Fruit fly (Drosophila melanogaster): Measurements from ENCODE around the gene CG17991.

The CG17991 gene

DNA sequence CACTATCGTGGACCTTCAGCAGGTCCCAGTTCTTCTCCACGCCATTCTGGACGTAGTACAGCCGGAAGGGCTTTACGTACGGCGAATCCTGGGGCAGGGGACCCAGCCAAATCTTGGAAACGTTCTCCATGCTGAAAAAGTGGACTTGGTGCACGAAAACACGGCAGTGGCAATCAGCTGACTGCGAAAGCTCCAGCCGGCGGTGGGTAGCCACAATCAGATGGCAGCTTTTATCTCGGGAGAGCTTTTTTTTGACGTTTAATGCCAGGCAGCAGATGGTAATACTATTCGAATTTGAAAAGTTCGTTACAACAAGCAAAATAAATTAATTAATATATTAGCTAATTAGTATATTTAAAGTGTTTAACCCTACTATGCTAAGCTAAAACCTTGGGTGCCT is 12.7 kb upstream of the CG17991 start, which contains the start of gene CG42813 (continued):
- no peak for TF ChIP-seq NfI (GFP tag; optimal IDR thresholded peaks at IDR 0.05)
- peak; percentile 25 for TF ChIP-seq HmgZ (tag; optimal IDR thresholded peaks at IDR 0.05)
- TF ChIP-seq gfzf (GFP tag; optimal IDR thresholded peaks at IDR 0.05), result peak; percentile 64
- no peak for TF ChIP-seq CG8281 (tag; optimal IDR thresholded peaks at IDR 0.05)
- TF ChIP-seq CG3847 (GFP tag; IDR thresholded peaks at IDR 0.05), result peak; percentile 29; the same call in 1 of the 2 replicates
- TF ChIP-seq ewg (GFP tag; optimal IDR thresholded peaks at IDR 0.05), result no peak
- no peak for TF ChIP-seq kah (GFP tag; optimal IDR thresholded peaks at IDR 0.05)
- no peak for TF ChIP-seq CG10979 (tag; optimal IDR thresholded peaks at IDR 0.05)
- TF ChIP-seq ham (GFP tag; IDR thresholded peaks at IDR 0.05), result no peak
- TF ChIP-seq Ets97D (GFP tag; optimal IDR thresholded peaks at IDR 0.05), result no peak
- no peak for TF ChIP-seq gro (GFP tag; optimal IDR thresholded peaks at IDR 0.05)
- peak; percentile 16; the same call in 1 of the 2 replicates for TF ChIP-seq Bgb (GFP tag; IDR thresholded peaks at IDR 0.05; ENCODE audit: partially characterized antibody)
- TF ChIP-seq CG16863 (GFP tag; optimal IDR thresholded peaks at IDR 0.05), result no peak
- no peak for TF ChIP-seq esg (GFP tag; conservative IDR thresholded peaks at IDR 0.05)
- TF ChIP-seq BEAF-32 (GFP tag; optimal IDR thresholded peaks at IDR 0.05), result no peak
- TF ChIP-seq chif (GFP tag; optimal IDR thresholded peaks at IDR 0.05), result no peak
- peak; percentile 17; the same call in 1 of the 4 replicates for TF ChIP-seq Dll (GFP tag; IDR thresholded peaks at IDR 0.05; ENCODE audit: partially characterized antibody)
- TF ChIP-seq CG14014 (GFP tag; IDR thresholded peaks at IDR 0.05), result no peak
- TF ChIP-seq E2f2 (GFP tag; IDR thresholded peaks at IDR 0.05), result peak; percentile 55
- TF ChIP-seq Myb (GFP tag; optimal IDR thresholded peaks at IDR 0.05), result peak; percentile 90
- TF ChIP-seq zf30C (GFP tag; optimal IDR thresholded peaks at IDR 0.05), result no peak
- no peak for TF ChIP-seq Dip3 (GFP tag; optimal IDR thresholded peaks at IDR 0.05)

DNA sequence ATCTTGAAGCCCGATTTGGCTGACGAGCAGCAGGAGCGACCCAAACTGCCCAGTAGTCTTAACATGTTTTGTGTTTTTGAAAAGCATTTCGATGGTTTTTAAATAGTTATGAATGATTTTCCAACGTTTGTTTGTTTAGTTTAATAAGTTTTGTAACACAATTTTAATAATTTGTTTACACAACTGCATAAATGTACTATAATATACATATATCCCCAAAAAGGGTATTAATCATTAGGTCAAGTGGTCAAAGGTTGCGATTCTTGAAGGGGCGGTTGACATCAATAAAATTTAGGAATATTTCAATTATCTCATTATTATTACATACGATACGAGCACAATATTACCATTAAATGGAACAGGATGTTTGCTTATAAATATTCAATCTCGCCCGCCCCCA is 11.7 kb upstream of the CG17991 start, which contains the start of gene CG42814:
CG42814 (minus strand) TSS at position 101 of the 400 bp plus-strand sequence.
- TF ChIP-seq CG6813 (GFP tag; optimal IDR thresholded peaks at IDR 0.05) (no peak), BtbVII (GFP tag; optimal IDR thresholded peaks at IDR 0.05) (no peak), CG8290 (GFP tag; optimal IDR thresholded peaks at IDR 0.05) (no peak), CG8290 (tag; optimal IDR thresholded peaks at IDR 0.05) (no peak), CG17912 (GFP tag; optimal IDR thresholded peaks at IDR 0.05) (no peak), jumu (GFP tag; optimal IDR thresholded peaks at IDR 0.05) (no peak), Bgb (GFP tag; IDR thresholded peaks at IDR 0.05; ENCODE audit: partially characterized antibody) (no peak), oc (tag; optimal IDR thresholded peaks at IDR 0.05) (no peak), bowl (GFP tag; IDR thresholded peaks at IDR 0.05) (no peak), CG4404 (GFP tag; IDR thresholded peaks at IDR 0.05) (no peak)

DNA sequence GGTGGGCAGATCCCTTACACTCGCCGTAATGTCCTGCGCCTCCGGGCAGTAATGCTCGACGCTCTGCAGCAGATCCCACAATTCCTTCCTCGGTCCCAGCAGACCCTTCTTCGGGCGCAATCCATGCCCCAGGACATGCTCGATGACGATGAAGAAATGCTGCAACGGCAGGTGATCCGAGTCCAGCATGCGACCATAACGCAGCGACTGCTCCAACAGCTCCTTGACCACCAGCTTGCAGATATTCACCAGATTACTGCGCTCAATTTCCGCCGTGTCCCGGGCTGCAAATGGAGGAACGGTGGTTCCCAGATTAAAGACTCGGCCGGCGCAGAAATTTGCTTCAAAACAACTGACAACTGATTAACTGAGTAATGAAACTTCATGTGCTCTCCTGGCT is 7.7 kb upstream of the CG17991 start, which contains the start of gene CG31068:
CG31068 (plus strand) TSS at position 301 of the 400 bp plus-strand sequence.
- TF ChIP-seq CG9437 (GFP tag; optimal IDR thresholded peaks at IDR 0.05) (no peak), Max (GFP tag; optimal IDR thresholded peaks at IDR 0.05) (no peak), pzg (GFP tag; optimal IDR thresholded peaks at IDR 0.05) (no peak), CG5180 (GFP tag; optimal IDR thresholded peaks at IDR 0.05) (no peak)

DNA sequence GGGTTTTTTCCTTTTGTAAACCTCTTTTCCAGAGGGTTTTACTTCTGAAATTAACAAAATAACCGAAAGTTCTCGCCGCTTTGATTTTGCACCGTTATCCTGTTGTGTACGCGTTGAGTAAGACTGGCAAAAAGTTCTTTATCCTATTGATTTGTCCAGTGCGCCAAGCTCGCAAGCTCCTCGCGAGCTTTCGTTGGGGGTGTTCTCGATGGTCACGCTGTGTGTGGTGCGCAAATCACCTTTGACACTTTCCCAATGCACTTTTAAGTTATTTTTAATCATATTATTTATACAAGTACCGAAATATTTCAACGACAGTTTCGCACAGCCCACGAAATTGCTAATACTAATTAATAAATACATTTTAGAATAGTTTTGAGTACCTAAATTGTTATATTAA is 3.1 kb upstream of the CG17991 start:
- TF ChIP-seq CG4820 (GFP tag; optimal IDR thresholded peaks at IDR 0.05) (no peak), CG6175 (GFP tag; IDR thresholded peaks at IDR 0.05) (no peak), MTF-1 (GFP tag; optimal IDR thresholded peaks at IDR 0.05; ENCODE audit: borderline replicate concordance) (no peak), row (GFP tag; IDR thresholded peaks at IDR 0.05) (peak; percentile 22; the same call in 1 of the 3 replicates), CG18262 (tag; optimal IDR thresholded peaks at IDR 0.05) (no peak), seq (GFP tag; IDR thresholded peaks at IDR 0.05) (no peak), ind (GFP tag; optimal IDR thresholded peaks at IDR 0.05) (no peak), CG10274 (GFP tag; optimal IDR thresholded peaks at IDR 0.05) (no peak), cwo (GFP tag; optimal IDR thresholded peaks at IDR 0.05) (no peak), Mes4 (GFP tag; optimal IDR thresholded peaks at IDR 0.05) (no peak), Nf-YB (GFP tag; optimal IDR thresholded peaks at IDR 0.05) (no peak), CG2889 (GFP tag; IDR thresholded peaks at IDR 0.05) (no peak), CG10321 (GFP tag; IDR thresholded peaks at IDR 0.05) (no peak), CG18599 (GFP tag; optimal IDR thresholded peaks at IDR 0.05) (no peak)
